Fruit fly (Drosophila melanogaster) S2 (cell line): Measurements from ENCODE around the gene CG32485.
A peak's percentile ranks its signal among the peaks of the same experiment; 100 is the strongest.

ENCODE experiments used
- CG8478 ChIP-seq: fragments of >200 bp; optimal IDR thresholded peaks from 2 replicates; lab custom pipeline; 2018
- CTCF ChIP-seq, 2 experiments: fragments of >200 bp; optimal IDR thresholded peaks; 2 replicates each; lab custom pipeline; 2018

The CG32485 gene

DNA sequence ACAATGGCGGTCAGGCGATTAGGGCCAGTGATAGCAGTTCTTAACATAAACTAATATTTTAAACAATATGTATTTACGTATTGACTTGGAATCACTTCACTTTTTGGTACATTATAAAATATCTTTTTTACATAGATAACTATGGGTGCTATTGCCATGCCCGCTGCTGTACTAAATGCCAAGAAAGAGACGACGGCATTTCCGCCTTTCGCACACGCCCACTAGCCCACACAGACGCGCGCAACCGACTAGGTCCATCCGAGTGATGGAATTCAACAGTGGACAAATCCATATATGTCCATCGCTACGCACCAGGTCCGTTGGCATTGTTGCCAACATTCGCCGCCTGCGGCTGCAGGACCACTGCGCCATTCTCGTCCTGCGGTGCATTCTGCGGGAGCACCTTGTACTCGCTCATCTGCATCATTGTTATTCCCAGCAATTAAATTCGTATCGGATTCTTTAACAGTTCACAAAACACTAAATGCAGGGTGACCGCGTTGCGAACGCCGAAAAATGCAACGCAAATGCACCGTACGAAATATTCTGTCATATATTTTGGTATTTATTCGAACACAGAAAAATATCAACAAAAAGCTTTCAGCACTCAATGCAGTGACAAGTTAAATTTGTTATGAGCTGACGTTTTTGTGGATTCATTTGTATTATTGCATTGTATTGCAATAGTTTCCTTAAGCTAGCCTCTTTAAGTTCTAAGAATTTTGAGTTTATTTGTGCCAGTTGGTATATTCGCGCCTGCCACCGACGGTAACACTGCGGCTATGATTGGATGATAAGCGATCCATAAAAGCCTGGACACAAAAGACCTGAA is 3.6 kb upstream of the CG32485 start, which contains the start of the genes scramb2 and Sk2:
scramb2 (minus strand) TSS at position 488 of the 832 bp plus-strand sequence.
Sk2 (plus strand) TSS at position 763 of the 832 bp plus-strand sequence.
- TF ChIP-seq CG8478 (lab: Kevin White, UChicago) (no peak), CTCF (optimal IDR thresholded peaks at IDR 0.05; lab: Kevin White, UChicago) (no peak)

- TF ChIP-seq CG8478 (lab: Kevin White, UChicago) (no peak), CTCF (optimal IDR thresholded peaks at IDR 0.05; lab: Kevin White, UChicago) (no peak)
These were observed 1.5 kb upstream of the CG32485 start for dm6 chr3L:3048647-3049046.

dm6 chr3L:3052110-3052871 is 2.2 kb downstream of the CG32485 start, which contains the start of gene CG1271:
CG1271 (plus strand) TSS chr3L:3052514.
- TF ChIP-seq CTCF (optimal IDR thresholded peaks at IDR 0.05; lab: Kevin White, UChicago) (peak; percentile 6 to 39), CG8478 (lab: Kevin White, UChicago) (no peak)

DNA sequence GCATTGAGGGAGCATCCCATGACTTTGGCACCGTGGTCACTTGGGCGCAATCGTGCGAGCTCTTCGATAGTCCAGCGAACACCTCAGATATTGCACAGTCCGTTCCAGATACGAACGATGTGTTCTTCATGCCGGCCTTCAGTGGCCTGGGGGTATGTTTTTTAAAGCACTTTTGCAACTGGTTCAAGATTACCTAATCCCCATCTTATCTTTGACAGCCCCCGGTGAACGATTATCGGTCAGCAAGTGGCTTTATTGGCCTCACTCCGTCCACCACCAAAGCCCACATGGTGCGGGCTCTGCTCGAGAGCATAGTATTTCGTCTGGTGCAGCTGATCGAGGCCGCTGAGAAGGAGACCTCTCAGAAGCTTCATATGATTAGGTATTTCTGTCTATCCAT is 4.0 kb downstream of the CG32485 start:
- TF ChIP-seq CG8478 (lab: Kevin White, UChicago) (no peak), CTCF (optimal IDR thresholded peaks at IDR 0.05; lab: Kevin White, UChicago) (no peak)

DNA sequence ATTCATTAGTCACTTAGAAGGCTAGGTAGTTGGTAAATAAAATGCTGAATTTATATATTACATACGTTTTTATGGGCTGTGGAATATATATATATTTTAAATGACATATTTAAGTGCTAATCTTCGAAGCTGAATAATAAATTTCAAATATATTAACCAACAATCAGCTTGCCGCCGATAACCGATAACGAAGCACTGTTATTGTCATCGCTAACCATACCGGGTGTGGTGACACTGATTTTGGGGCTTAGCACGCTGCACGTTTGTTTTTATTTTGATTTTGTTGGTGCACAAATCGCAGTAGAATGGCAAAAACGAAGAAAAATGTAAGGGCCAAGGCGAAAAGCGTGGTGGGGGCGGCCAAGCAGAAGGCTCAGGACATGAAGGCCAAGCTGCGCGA is 4.7 kb downstream of the CG32485 start, which contains the start of gene CG16753:
CG16753 (plus strand) TSS at position 229 of the 400 bp plus-strand sequence.
- no peak for TF ChIP-seq CG8478 (lab: Kevin White, UChicago)
- TF ChIP-seq CTCF (optimal IDR thresholded peaks at IDR 0.05; lab: Kevin White, UChicago): no peak

DNA sequence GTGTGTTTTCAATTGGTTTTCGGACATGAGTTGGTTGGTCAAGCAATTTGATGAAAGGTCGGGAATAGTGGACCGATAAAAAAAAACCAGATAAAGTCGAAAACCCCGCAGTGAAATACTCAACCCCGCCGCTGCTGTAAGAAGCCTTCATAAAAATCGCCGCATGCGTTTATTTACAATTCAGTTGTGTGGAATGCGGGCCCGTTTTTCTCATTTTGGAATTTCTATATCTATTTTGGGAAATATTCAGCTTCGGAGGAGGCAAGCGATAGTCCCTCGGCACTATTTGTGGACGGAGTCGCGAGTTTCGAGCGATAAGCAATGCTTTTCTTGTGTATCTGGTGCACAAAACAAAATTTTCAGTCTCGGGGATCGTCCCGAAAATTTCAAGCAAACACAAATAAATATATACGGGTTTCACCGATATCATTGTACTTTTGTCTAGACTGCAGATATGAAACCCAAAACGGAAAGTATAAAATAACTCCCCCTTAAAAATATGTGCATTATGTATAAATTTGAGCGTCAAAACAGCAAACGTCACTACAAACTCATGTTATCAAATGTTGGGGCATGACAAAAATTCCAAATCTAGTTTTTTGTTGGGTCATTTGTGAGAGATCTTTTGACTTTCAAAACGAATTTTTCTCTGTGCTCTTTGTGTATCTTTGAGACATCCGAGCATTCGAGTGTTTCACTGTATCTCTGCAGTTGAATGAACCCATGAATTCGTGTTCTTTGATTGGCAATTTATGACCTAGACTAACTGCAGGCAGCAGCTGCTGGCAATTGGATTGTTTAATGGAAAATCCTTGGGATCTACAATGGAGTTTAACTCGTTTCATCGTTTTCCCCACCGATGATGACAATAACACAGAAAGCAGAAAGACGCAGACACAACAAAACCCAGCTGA is 9.1 kb downstream of the CG32485 start:
- TF ChIP-seq CTCF (optimal IDR thresholded peaks at IDR 0.05; lab: Kevin White, UChicago): no peak
- no peak for TF ChIP-seq CG8478 (lab: Kevin White, UChicago)

DNA sequence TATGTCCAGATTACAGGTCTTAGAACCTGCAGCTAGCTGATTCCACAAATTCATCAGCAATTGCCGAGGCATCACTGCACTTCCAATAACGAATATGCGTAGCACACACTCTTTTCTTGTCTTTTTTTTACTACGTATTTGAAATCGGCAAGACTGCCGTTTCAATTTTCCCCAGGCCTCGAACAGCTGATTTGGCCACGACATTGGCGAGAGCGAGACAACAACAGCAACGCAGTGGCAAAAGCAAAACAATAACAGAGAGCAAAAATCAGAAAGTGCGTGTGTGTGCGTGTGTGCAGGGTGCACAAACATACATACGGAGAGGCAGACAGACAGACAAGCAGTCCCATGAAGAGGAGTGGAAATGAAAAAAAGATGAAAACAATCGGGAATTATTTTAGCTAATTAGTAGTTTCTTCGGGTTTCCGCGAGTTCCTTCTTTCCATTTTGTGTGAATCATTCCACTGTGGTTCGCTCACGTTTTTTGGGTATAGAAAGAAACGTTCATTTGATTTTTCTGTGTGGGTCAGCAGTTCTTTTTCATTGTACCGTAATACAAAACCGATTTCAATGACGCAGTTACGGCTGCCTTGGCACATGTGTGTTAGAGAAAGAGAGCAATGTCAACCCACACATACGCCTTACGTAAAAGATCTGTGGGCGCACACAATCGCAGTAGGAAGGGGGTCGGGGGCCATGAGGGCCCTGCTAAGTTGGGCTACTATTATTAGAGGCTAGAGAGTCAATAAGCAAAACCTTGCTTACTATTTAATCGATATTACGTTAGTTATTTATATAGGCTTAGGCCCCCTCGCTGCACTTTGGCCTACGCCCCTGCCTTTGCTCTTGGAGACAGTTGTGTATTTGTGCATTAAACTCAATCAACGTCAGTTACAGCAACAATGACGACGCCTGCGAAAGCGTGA is 10.2 kb downstream of the CG32485 start:
- TF ChIP-seq CG8478 (lab: Kevin White, UChicago) (no peak), CTCF (optimal IDR thresholded peaks at IDR 0.05; lab: Kevin White, UChicago) (no peak)

DNA sequence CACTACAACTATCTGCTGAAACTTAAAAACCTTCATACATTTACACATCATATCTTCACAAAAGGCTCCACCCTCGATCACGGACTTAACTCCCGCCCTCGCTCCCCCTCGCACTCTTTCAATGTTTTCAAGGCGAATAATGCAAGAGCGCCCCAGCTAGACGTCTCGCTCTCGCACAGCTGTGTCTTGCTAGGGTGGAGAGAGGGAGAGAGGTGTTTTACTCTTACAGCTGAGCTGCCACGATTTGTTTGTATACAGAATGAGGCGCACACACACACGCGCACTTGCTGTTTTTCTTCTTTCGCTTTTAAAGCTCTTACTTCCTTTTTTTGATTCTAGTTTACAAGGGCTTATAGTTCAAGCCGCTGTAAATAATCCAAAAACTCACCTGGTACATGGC is 19.7 kb downstream of the CG32485 start:
- TF ChIP-seq CG8478 (lab: Kevin White, UChicago): no peak
- TF ChIP-seq CTCF (optimal IDR thresholded peaks at IDR 0.05; lab: Kevin White, UChicago): no peak

- TF ChIP-seq CG8478 (lab: Kevin White, UChicago): no peak
- no peak for TF ChIP-seq CTCF (optimal IDR thresholded peaks at IDR 0.05; lab: Kevin White, UChicago)
These were observed 20.4 kb downstream of the CG32485 start, which contains the start of the genes CG32486 and PAN3 for dm6 chr3L:3070274-3071204. CG32486 (minus strand) TSS chr3L:3070839. PAN3 (plus strand) TSS chr3L:3071133.

DNA sequence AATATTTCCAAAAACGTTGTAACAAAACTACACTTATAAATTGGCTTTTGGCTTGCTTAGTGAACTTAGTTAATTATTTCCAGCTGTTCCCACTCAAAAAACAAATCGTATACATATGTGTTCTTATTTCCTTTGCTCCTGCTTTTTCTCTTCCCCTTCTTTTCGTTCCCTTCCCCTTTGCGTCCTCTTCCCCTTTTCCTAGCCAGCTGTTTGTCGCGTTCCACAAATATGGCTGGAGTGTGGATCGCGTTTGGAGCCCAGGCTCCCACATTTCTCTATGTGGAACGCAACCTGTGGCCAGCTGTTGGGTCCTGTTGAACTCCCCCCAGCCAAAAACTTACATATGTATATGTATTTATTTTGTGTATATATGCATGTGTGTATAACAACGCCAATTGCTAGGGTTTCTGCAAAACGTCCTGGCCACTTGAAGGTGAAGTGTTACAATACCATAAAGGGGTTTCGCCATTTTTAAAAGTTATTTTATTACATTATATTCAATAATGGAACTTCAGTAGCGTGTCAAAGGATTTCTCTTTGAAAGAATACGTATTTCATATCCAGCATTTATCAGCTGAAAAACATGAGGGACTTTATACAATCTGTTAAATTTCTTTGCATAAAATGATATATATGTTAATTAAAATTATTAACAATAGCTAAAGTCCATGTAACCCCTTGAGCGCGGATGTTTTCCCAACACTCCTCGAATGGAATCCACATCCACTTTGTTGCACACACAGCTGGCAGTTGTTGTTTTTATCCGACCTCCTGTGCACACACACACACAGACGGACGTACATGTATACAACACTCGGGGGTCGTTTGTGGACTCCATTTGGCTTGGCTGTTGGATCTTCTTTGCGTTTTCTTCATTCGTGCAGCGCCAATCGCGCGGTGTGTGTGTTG is 21.8 kb downstream of the CG32485 start:
- no peak for TF ChIP-seq CTCF (optimal IDR thresholded peaks at IDR 0.05; lab: Kevin White, UChicago)
- TF ChIP-seq CG8478 (lab: Kevin White, UChicago): no peak

DNA sequence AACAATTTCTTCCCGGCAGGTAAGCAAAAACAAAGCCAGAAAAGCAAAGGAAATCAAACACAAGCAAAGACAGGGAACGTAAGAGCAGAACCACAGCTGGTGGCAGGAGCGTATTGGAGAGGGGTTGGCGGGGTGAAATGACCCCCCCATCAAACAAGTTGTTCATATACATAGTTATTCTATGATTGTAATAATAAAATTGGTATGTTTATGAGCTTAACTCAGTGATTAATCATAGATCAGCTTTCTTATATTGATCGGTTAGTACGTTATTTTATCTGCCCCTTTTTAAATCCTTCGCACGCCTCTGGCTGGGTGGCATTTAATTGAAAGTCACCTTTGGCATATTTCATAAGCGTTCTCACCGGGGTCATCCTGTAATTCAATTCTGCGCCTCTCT is 23.3 kb downstream of the CG32485 start:
- TF ChIP-seq CTCF (optimal IDR thresholded peaks at IDR 0.05; lab: Kevin White, UChicago) (no peak), CG8478 (lab: Kevin White, UChicago) (no peak)
